Fruit fly (Drosophila melanogaster): ENCODE results near the gene Boh2.
A peak's percentile ranks its signal among the peaks of the same experiment; 100 is the strongest.

Gene Boh2

dm6 chr2L:11222079-11222478 is 43.2 kb downstream of the Boh2 start (continued):
- TF ChIP-seq CG11762 (GFP tag; optimal IDR thresholded peaks at IDR 0.05; ENCODE audit: insufficient read depth) (no peak), CG8632 (GFP tag; optimal IDR thresholded peaks at IDR 0.05) (peak; percentile 56), Sox15 (GFP tag; optimal IDR thresholded peaks at IDR 0.05) (peak; percentile 54), CG6792 (GFP tag; optimal IDR thresholded peaks at IDR 0.05) (peak; percentile 73), fkh (GFP tag; optimal IDR thresholded peaks at IDR 0.05) (no peak), Ets96B (tag; optimal IDR thresholded peaks at IDR 0.05) (peak; percentile 50), CG3032 (tag; optimal IDR thresholded peaks at IDR 0.05) (peak; percentile 43), esn (GFP tag; optimal IDR thresholded peaks at IDR 0.05) (peak; percentile 86)

dm6 chr2L:11224443-11224842 is 45.6 kb downstream of the Boh2 start:
- TF ChIP-seq topi (GFP tag; optimal IDR thresholded peaks at IDR 0.05) (no peak), lz (GFP tag; optimal IDR thresholded peaks at IDR 0.05) (no peak), CG6792 (GFP tag; optimal IDR thresholded peaks at IDR 0.05) (no peak), CG11762 (GFP tag; optimal IDR thresholded peaks at IDR 0.05; ENCODE audit: insufficient read depth) (no peak), CG32006 (GFP tag; optimal IDR thresholded peaks at IDR 0.05) (no peak), Met (GFP tag; optimal IDR thresholded peaks at IDR 0.05) (no peak), cyc (GFP tag; optimal IDR thresholded peaks at IDR 0.05) (no peak), Eip78C (GFP tag) (no peak), Eip93F (GFP tag; optimal IDR thresholded peaks at IDR 0.05) (no peak), CG16779 (tag; optimal IDR thresholded peaks at IDR 0.05) (no peak), spab (GFP tag; optimal IDR thresholded peaks at IDR 0.05) (no peak), CG6276 (GFP tag; optimal IDR thresholded peaks at IDR 0.05) (no peak), fd85E (GFP tag; optimal IDR thresholded peaks at IDR 0.05) (no peak), CG7368 (GFP tag; optimal IDR thresholded peaks at IDR 0.05) (no peak), pdm3 (GFP tag; optimal IDR thresholded peaks at IDR 0.05) (no peak)

DNA sequence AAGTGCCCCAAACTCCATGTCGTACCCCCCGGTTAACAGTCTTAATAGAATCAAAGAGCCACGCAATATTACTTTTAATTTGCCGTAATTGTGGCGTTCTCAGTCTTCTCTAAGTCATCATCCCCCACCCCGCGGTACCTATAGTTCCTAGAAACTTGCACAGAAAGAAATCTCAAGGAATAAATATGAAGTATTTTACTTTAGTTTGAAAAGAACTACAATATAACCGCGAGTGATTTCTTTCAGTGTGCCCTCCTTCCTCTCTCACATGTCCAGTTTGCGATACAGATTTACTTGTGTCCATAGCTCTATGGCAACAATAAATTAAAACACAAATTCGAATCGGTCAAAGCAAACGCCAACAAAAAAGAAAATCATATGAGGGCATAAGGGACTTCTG is 47.2 kb downstream of the Boh2 start:
- no peak for TF ChIP-seq Hr4 (GFP tag; optimal IDR thresholded peaks at IDR 0.05)
- TF ChIP-seq CG6854 (GFP tag; optimal IDR thresholded peaks at IDR 0.05), result no peak
- no peak for TF ChIP-seq Ets21C (GFP tag; optimal IDR thresholded peaks at IDR 0.05)
- TF ChIP-seq eg (GFP tag; IDR thresholded peaks at IDR 0.05), result no peak
- no peak for TF ChIP-seq CG6792 (GFP tag; optimal IDR thresholded peaks at IDR 0.05)
- no peak for TF ChIP-seq pdm3 (GFP tag; optimal IDR thresholded peaks at IDR 0.05)
- no peak for TF ChIP-seq svp (GFP tag)
- TF ChIP-seq cyc (GFP tag; optimal IDR thresholded peaks at IDR 0.05), result no peak

DNA sequence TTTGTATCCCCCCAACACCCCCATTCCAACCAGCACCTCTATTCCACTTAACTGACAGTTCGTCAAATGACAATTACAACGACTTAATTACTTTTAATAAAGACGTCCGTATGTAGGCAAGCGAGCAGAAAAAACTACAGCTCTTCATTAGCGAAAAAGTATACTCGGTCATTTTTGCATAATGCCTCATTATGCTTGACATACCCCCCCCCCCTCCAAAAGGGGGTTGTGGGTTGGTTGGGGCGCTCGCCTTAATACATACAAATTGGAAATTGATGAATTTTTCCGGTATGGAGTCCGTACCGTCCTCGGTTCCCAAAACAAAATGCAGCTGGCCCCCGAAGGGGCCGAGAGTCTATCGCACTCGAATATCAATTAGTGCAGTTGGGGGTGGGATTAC is 48.4 kb downstream of the Boh2 start:
- TF ChIP-seq CG8119 (GFP tag; IDR thresholded peaks at IDR 0.05) (no peak), CG34406 (GFP tag; optimal IDR thresholded peaks at IDR 0.05) (no peak), CG32006 (GFP tag; optimal IDR thresholded peaks at IDR 0.05) (no peak), CG31627 (GFP tag; optimal IDR thresholded peaks at IDR 0.05) (no peak), dac (GFP tag; optimal IDR thresholded peaks at IDR 0.05) (no peak), fd85E (GFP tag; optimal IDR thresholded peaks at IDR 0.05) (no peak), Smox (GFP tag; optimal IDR thresholded peaks at IDR 0.05) (no peak), CG10631 (GFP tag; optimal IDR thresholded peaks at IDR 0.05) (no peak), Blimp-1 (GFP tag; optimal IDR thresholded peaks at IDR 0.05) (no peak), cyc (GFP tag; optimal IDR thresholded peaks at IDR 0.05) (no peak), achi (GFP tag; optimal IDR thresholded peaks at IDR 0.05) (no peak), CG6163 (GFP tag; IDR thresholded peaks at IDR 0.05) (no peak), Met (GFP tag; optimal IDR thresholded peaks at IDR 0.05) (no peak), CG6792 (GFP tag; optimal IDR thresholded peaks at IDR 0.05) (no peak), dsx (GFP tag; optimal IDR thresholded peaks at IDR 0.05; ENCODE audit: poor library complexity, severe bottlenecking) (no peak), eg (GFP tag; IDR thresholded peaks at IDR 0.05) (no peak), spab (GFP tag; optimal IDR thresholded peaks at IDR 0.05) (no peak), Hr4 (GFP tag; optimal IDR thresholded peaks at IDR 0.05) (no peak), CG9139 (GFP tag; optimal IDR thresholded peaks at IDR 0.05) (no peak)
